Fruit fly (Drosophila melanogaster) whole organism, embryonic: ENCODE results near the gene IntS10.

Source experiments
- B-H2 ChIP-seq: fragments of 200-800 bp; sonication (Bioruptor generic); optimal IDR thresholded peaks from 2 replicates; lab custom pipeline; 2018; ENCODE audit warnings: missing biosample characterization, mild to moderate bottlenecking, missing genetic modification characterization
- CG10274 ChIP-seq: fragments of 200-800 bp; sonication (Bioruptor generic); optimal IDR thresholded peaks from 3 replicates; lab custom pipeline; 2017; ENCODE audit warnings: missing biosample characterization, mild to moderate bottlenecking, missing genetic modification characterization
- CG10654 ChIP-seq: fragments of 200-800 bp; sonication (Bioruptor generic); optimal IDR thresholded peaks from 2 replicates; lab custom pipeline; 2016; ENCODE audit warnings: missing biosample characterization, missing genetic modification characterization
- CG11504 ChIP-seq: fragments of 200-800 bp; sonication (Bioruptor generic); optimal IDR thresholded peaks from 3 replicates; lab custom pipeline; 2019; ENCODE audit warnings: missing biosample characterization, mild to moderate bottlenecking, missing genetic modification characterization, moderate library complexity
- CG12071 ChIP-seq: fragments of 200-800 bp; sonication (Bioruptor generic); optimal IDR thresholded peaks from 3 replicates; lab custom pipeline; 2018; ENCODE audit warnings: missing biosample characterization, mild to moderate bottlenecking, missing genetic modification characterization
- CG12104 ChIP-seq: fragments of 200-800 bp; sonication (Bioruptor generic); optimal IDR thresholded peaks from 3 replicates; lab custom pipeline; 2016; ENCODE audit warnings: missing biosample characterization, missing genetic modification characterization
- CG13296 ChIP-seq: fragments of 200-800 bp; sonication (Bioruptor generic); optimal IDR thresholded peaks from 3 replicates; lab custom pipeline; 2018; ENCODE audit warnings: missing biosample characterization, mild to moderate bottlenecking, missing genetic modification characterization
- CG14014 ChIP-seq: fragments of 200-800 bp; sonication (Bioruptor generic); IDR thresholded peaks from 2 replicates; pipeline ENCODE4 v1.3.6; 2022; ENCODE audit warnings: missing biosample characterization, missing genetic modification characterization
- CG15479 ChIP-seq: fragments of 200-800 bp; sonication (Bioruptor generic); optimal IDR thresholded peaks from 3 replicates; lab custom pipeline; 2019; ENCODE audit warnings: missing biosample characterization, mild to moderate bottlenecking, missing genetic modification characterization, moderate library complexity
- CG1647 ChIP-seq: fragments of 200-800 bp; sonication (Bioruptor generic); optimal IDR thresholded peaks from 3 replicates; lab custom pipeline; 2016; ENCODE audit warnings: missing biosample characterization, missing genetic modification characterization
- CG16813 ChIP-seq: fragments of 200-800 bp; sonication (Bioruptor generic); IDR thresholded peaks from 3 replicates; pipeline ENCODE4 v1.3.6; 2022; ENCODE audit warnings: missing biosample characterization, missing genetic modification characterization; ENCODE audit not compliant: partially characterized antibody
- CG17328 ChIP-seq: fragments of 200-800 bp; sonication (Bioruptor generic); IDR thresholded peaks from 2 replicates; pipeline ENCODE4 v1.3.6; 2022; ENCODE audit warnings: missing biosample characterization, missing genetic modification characterization
- CG17359 ChIP-seq: fragments of 200-800 bp; sonication (Bioruptor generic); optimal IDR thresholded peaks from 3 replicates; lab custom pipeline; 2018; ENCODE audit warnings: missing biosample characterization, mild to moderate bottlenecking, missing genetic modification characterization, moderate library complexity
- CG17568 ChIP-seq: fragments of 200-800 bp; sonication (Bioruptor generic); optimal IDR thresholded peaks from 2 replicates; lab custom pipeline; 2018; ENCODE audit warnings: missing biosample characterization, mild to moderate bottlenecking, missing genetic modification characterization, moderate library complexity
- CG1792 ChIP-seq: fragments of 200-800 bp; sonication (Bioruptor generic); optimal IDR thresholded peaks from 2 replicates; lab custom pipeline; 2016; ENCODE audit warnings: missing biosample characterization, missing genetic modification characterization
- CG2875 ChIP-seq: fragments of 200-800 bp; sonication (Bioruptor generic); optimal IDR thresholded peaks from 2 replicates; lab custom pipeline; 2017; ENCODE audit warnings: missing biosample characterization, mild to moderate bottlenecking, missing genetic modification characterization, missing genetic modification reagents
- CG3065 ChIP-seq: fragments of 200-800 bp; sonication (Bioruptor generic); optimal IDR thresholded peaks from 2 replicates; lab custom pipeline; 2016; ENCODE audit warnings: missing biosample characterization, missing genetic modification characterization
- CG31365 ChIP-seq: fragments of 200-800 bp; sonication (Bioruptor generic); optimal IDR thresholded peaks from 2 replicates; lab custom pipeline; 2018; ENCODE audit warnings: missing biosample characterization, mild to moderate bottlenecking, missing genetic modification characterization
- CG34224 ChIP-seq: fragments of 200-800 bp; sonication (Bioruptor generic); IDR thresholded peaks from 3 replicates; pipeline ENCODE4 v1.3.6; 2022; ENCODE audit warnings: missing biosample characterization, missing genetic modification characterization; ENCODE audit not compliant: partially characterized antibody
- CG42726 ChIP-seq: fragments of 200-800 bp; sonication (Bioruptor generic); IDR thresholded peaks from 2 replicates; pipeline ENCODE4 v1.3.6; 2022; ENCODE audit warnings: missing biosample characterization, missing genetic modification characterization; ENCODE audit not compliant: partially characterized antibody
- CG4854 ChIP-seq: fragments of 200-800 bp; sonication (Bioruptor generic); optimal IDR thresholded peaks from 2 replicates; lab custom pipeline; 2016; ENCODE audit warnings: missing biosample characterization, missing genetic modification characterization, inconsistent platforms
- CG6175 ChIP-seq: fragments of 200-800 bp; sonication (Bioruptor generic); IDR thresholded peaks from 3 replicates; pipeline ENCODE4 v1.3.6; 2022; ENCODE audit warnings: missing biosample characterization, missing genetic modification characterization
- CG9437 ChIP-seq: fragments of 200-800 bp; sonication (Bioruptor generic); optimal IDR thresholded peaks from 2 replicates; lab custom pipeline; 2018; ENCODE audit warnings: missing biosample characterization, mild to moderate bottlenecking, missing genetic modification characterization
- CoRest ChIP-seq: fragments of 200-800 bp; sonication (Bioruptor generic); optimal IDR thresholded peaks from 3 replicates; lab custom pipeline; 2018; ENCODE audit warnings: missing biosample characterization, mild to moderate bottlenecking, missing genetic modification characterization, moderate library complexity
- D ChIP-seq, 2 experiments: fragments of 200-800 bp in 1 of 2; fragments of >200 bp in 1 of 2; sonication (Bioruptor generic) in 1 of 2; optimal IDR thresholded peaks; 2 replicates in 1 of 2; 3 replicates in 1 of 2; lab custom pipeline; 2017; ENCODE audit warnings: mild to moderate bottlenecking in 1 of 2, missing biosample characterization in 1 of 2, missing genetic modification characterization in 1 of 2, missing genetic modification reagents in 1 of 2
- Dad ChIP-seq: fragments of 200-800 bp; sonication (Bioruptor generic); optimal IDR thresholded peaks from 3 replicates; lab custom pipeline; 2016; ENCODE audit warnings: missing biosample characterization, missing genetic modification characterization
- Dp ChIP-seq: fragments of 200-800 bp; sonication (Bioruptor generic); optimal IDR thresholded peaks from 2 replicates; lab custom pipeline; 2018; ENCODE audit warnings: missing biosample characterization, mild to moderate bottlenecking, missing genetic modification characterization, moderate library complexity
- GATAe ChIP-seq: fragments of 200-800 bp; sonication (Bioruptor generic); conservative IDR thresholded peaks from 2 replicates; pipeline ENCODE4 v1.3.6; 2022; ENCODE audit warnings: missing biosample characterization, missing genetic modification characterization
- Hr39 ChIP-seq: fragments of >200 bp; optimal IDR thresholded peaks from 2 replicates; lab custom pipeline; 2017
- Hsf ChIP-seq: fragments of 200-800 bp; sonication (Bioruptor generic); optimal IDR thresholded peaks from 3 replicates; lab custom pipeline; 2016; ENCODE audit warnings: missing biosample characterization, missing genetic modification characterization
- Nf-YC ChIP-seq: fragments of 200-800 bp; optimal IDR thresholded peaks from 3 replicates; lab custom pipeline; 2019; ENCODE audit warnings: missing biosample characterization, mild to moderate bottlenecking, missing genetic modification characterization, moderate library complexity
- Sry-δ ChIP-seq: fragments of 200-800 bp; sonication (Bioruptor generic); optimal IDR thresholded peaks from 2 replicates; lab custom pipeline; 2016; ENCODE audit warnings: missing biosample characterization, missing genetic modification characterization
- aop ChIP-seq: fragments of 200-800 bp; sonication (Bioruptor generic); IDR thresholded peaks from 2 replicates; pipeline ENCODE4 v1.3.6; 2022; ENCODE audit warnings: missing biosample characterization, missing genetic modification characterization
- az2 ChIP-seq: fragments of 200-800 bp; sonication (Bioruptor generic); optimal IDR thresholded peaks from 3 replicates; lab custom pipeline; 2016; ENCODE audit warnings: missing biosample characterization, missing genetic modification characterization
- chif ChIP-seq, 2 experiments: fragments of 200-800 bp; sonication (Bioruptor generic); optimal IDR thresholded peaks; 3 replicates each; lab custom pipeline; 2016; ENCODE audit warnings: missing biosample characterization in 2 of 2, missing genetic modification characterization in 2 of 2
- dmrt11E ChIP-seq: fragments of 200-800 bp; sonication (Bioruptor generic); optimal IDR thresholded peaks from 3 replicates; lab custom pipeline; 2018; ENCODE audit warnings: missing biosample characterization, mild to moderate bottlenecking, missing genetic modification characterization, moderate library complexity
- fru ChIP-seq: fragments of >200 bp; optimal IDR thresholded peaks from 2 replicates; lab custom pipeline; 2017
- gsb ChIP-seq: fragments of 200-800 bp; sonication (Bioruptor generic); IDR thresholded peaks from 2 replicates; pipeline ENCODE4 v1.3.6; 2022; ENCODE audit warnings: missing biosample characterization, missing genetic modification characterization
- gt ChIP-seq: fragments of 200-800 bp; sonication (Bioruptor generic); IDR thresholded peaks from 2 replicates; pipeline ENCODE4 v1.3.6; 2022; ENCODE audit warnings: missing biosample characterization, missing genetic modification characterization
- kah ChIP-seq: fragments of 200-800 bp; sonication (Bioruptor generic); optimal IDR thresholded peaks from 2 replicates; lab custom pipeline; 2018; ENCODE audit warnings: missing biosample characterization, mild to moderate bottlenecking, missing genetic modification characterization
- lab ChIP-seq: fragments of 200-800 bp; sonication (Bioruptor generic); optimal IDR thresholded peaks from 3 replicates; lab custom pipeline; 2017; ENCODE audit warnings: missing biosample characterization, missing genetic modification characterization, mild to moderate bottlenecking, moderate library complexity, missing genetic modification reagents
- lmd ChIP-seq: fragments of 200-800 bp; sonication (Bioruptor generic); IDR thresholded peaks from 2 replicates; pipeline ENCODE4 v1.3.6; 2022; ENCODE audit warnings: missing biosample characterization, missing genetic modification characterization
- org-1 ChIP-seq: fragments of 200-800 bp; sonication (Bioruptor generic); optimal IDR thresholded peaks from 2 replicates; lab custom pipeline; 2017; ENCODE audit warnings: missing biosample characterization, missing genetic modification characterization
- schlank ChIP-seq: fragments of 200-800 bp; sonication (Bioruptor generic); optimal IDR thresholded peaks from 2 replicates; lab custom pipeline; 2018; ENCODE audit warnings: missing biosample characterization, mild to moderate bottlenecking, missing genetic modification characterization
- sd ChIP-seq: fragments of 200-800 bp; sonication (Bioruptor generic); optimal IDR thresholded peaks from 3 replicates; lab custom pipeline; 2018; ENCODE audit warnings: missing biosample characterization, mild to moderate bottlenecking, missing genetic modification characterization, moderate library complexity
- tin ChIP-seq: fragments of 200-800 bp; sonication (Bioruptor generic); optimal IDR thresholded peaks from 3 replicates; lab custom pipeline; 2016; ENCODE audit warnings: missing biosample characterization, missing genetic modification characterization
- unpg ChIP-seq: fragments of 200-800 bp; sonication (Bioruptor generic); optimal IDR thresholded peaks from 3 replicates; lab custom pipeline; 2018; ENCODE audit warnings: missing biosample characterization, mild to moderate bottlenecking, missing genetic modification characterization, moderate library complexity
- vfl ChIP-seq: fragments of 200-800 bp; sonication (Bioruptor generic); optimal IDR thresholded peaks from 2 replicates; lab custom pipeline; 2016; ENCODE audit warnings: missing biosample characterization, missing genetic modification characterization
- zf30C ChIP-seq: fragments of 200-800 bp; sonication (Bioruptor generic); optimal IDR thresholded peaks from 3 replicates; lab custom pipeline; 2018; ENCODE audit warnings: missing biosample characterization, mild to moderate bottlenecking, missing genetic modification characterization

The IntS10 gene

dm6 chr3L:3785002-3785661 lies 21.4 kb upstream of the IntS10 start (continued):
- TF ChIP-seq lab = peak; percentile 92
- TF ChIP-seq schlank (tag; lab: Kevin White, UChicago) = peak; percentile 76
- peak; percentile 57 for TF ChIP-seq CG12104
- peak; percentile 57 for TF ChIP-seq Sry-δ (GFP tag; lab: Kevin White, UChicago)
- TF ChIP-seq Dp (GFP tag; lab: Kevin White, UChicago) = no peak
- peak; percentile 58 for TF ChIP-seq CG10274
- TF ChIP-seq vfl = peak; percentile 79
- peak; percentile 89 for TF ChIP-seq CG1647 (GFP tag; lab: Kevin White, UChicago)
- peak; percentile 91 for TF ChIP-seq CG11504
- TF ChIP-seq az2 = peak; percentile 96
- peak; percentile 92 for TF ChIP-seq CG17359 (tag; lab: Kevin White, UChicago)
- TF ChIP-seq CG16813 = peak; percentile 38; the same call in 1 of the 3 replicates
- no peak for TF ChIP-seq Nf-YC (tag; lab: Kevin White, UChicago)
- no peak for TF ChIP-seq zf30C (GFP tag; lab: Kevin White, UChicago)
- peak; percentile 44 for TF ChIP-seq GATAe (GFP tag; lab: Robert Waterston, UW)
- no peak for TF ChIP-seq CG42726
- TF ChIP-seq CG17568 (GFP tag; lab: Kevin White, UChicago) = peak; percentile 88
- no peak for TF ChIP-seq Hr39 (lab: Kevin White, UChicago)
- TF ChIP-seq CG17328 (GFP tag; lab: Robert Waterston, UW) = peak; percentile 97
- TF ChIP-seq org-1 (GFP tag; lab: Kevin White, UChicago) = peak; percentile 94
- TF ChIP-seq fru = no peak
- peak; percentile 88 for TF ChIP-seq CG10654 (GFP tag; lab: Kevin White, UChicago)
- peak; percentile 88 for TF ChIP-seq aop (GFP tag; lab: Robert Waterston, UW)
- peak; percentile 58 for TF ChIP-seq CG15479 (GFP tag; lab: Kevin White, UChicago)
- TF ChIP-seq CG9437 = peak; percentile 79
- peak; percentile 87 for TF ChIP-seq CG1792 (GFP tag; lab: Kevin White, UChicago)
- TF ChIP-seq CG31365 (tag; lab: Kevin White, UChicago) = peak; percentile 73
- peak; percentile 46 for TF ChIP-seq CG13296 (GFP tag; lab: Kevin White, UChicago)
- TF ChIP-seq CoRest = peak; percentile 88
- TF ChIP-seq CG34224 = no peak
- peak; percentile 95 for TF ChIP-seq CG14014 (GFP tag; lab: Robert Waterston, UW)
- peak; percentile 96 to 97 for TF ChIP-seq chif (GFP tag; optimal IDR thresholded peaks at IDR 0.05; lab: Kevin White, UChicago)
- TF ChIP-seq unpg = peak; percentile 96
- TF ChIP-seq kah (GFP tag; lab: Kevin White, UChicago) = peak; percentile 58
- peak; percentile 94 for TF ChIP-seq CG3065 (GFP tag; lab: Kevin White, UChicago)
- TF ChIP-seq dmrt11E (tag; lab: Kevin White, UChicago) = peak; percentile 94
- peak; percentile 77; the same call in 2 of the 3 replicates for TF ChIP-seq CG6175 (GFP tag; lab: Robert Waterston, UW)
- TF ChIP-seq Hsf (GFP tag; lab: Kevin White, UChicago) = peak; percentile 95
- peak; percentile 87 for TF ChIP-seq gsb (GFP tag; lab: Robert Waterston, UW)
- TF ChIP-seq sd (tag; lab: Kevin White, UChicago) = peak; percentile 78
- peak; percentile 97 for TF ChIP-seq lmd (GFP tag; lab: Robert Waterston, UW)
- peak; percentile 90 for TF ChIP-seq tin (GFP tag; lab: Kevin White, UChicago)
- TF ChIP-seq Dad (GFP tag; lab: Kevin White, UChicago) = peak; percentile 90
- peak; percentile 54 for TF ChIP-seq D (optimal IDR thresholded peaks at IDR 0.05; lab: Kevin White, UChicago)
- TF ChIP-seq D (GFP tag; optimal IDR thresholded peaks at IDR 0.05; lab: Kevin White, UChicago) = peak; percentile 87
- no peak for TF ChIP-seq B-H2 (GFP tag; lab: Kevin White, UChicago)
- TF ChIP-seq CG4854 (GFP tag; lab: Kevin White, UChicago) = peak; percentile 55
- TF ChIP-seq CG2875 (GFP tag; lab: Kevin White, UChicago) = peak; percentile 93
- TF ChIP-seq gt (GFP tag; lab: Robert Waterston, UW) = peak; percentile 93
- TF ChIP-seq CG12071 (GFP tag; lab: Kevin White, UChicago) = peak; percentile 73
